Fruit fly (Drosophila melanogaster) whole organism, wandering third instar larva: Measurements from ENCODE around the gene ND-13A.

ENCODE experiments used
- CG9705 ChIP-seq: fragments of 200-800 bp; sonication (Bioruptor generic); optimal IDR thresholded peaks from 2 replicates; lab custom pipeline; 2018; ENCODE audit warnings: missing biosample characterization, mild to moderate bottlenecking, missing genetic modification characterization
- CrebA ChIP-seq: fragments of 200-800 bp; sonication (Bioruptor generic); optimal IDR thresholded peaks from 2 replicates; lab custom pipeline; 2016; ENCODE audit warnings: missing biosample characterization, mild to moderate bottlenecking, missing genetic modification characterization, borderline replicate concordance
- Dif ChIP-seq: fragments of 200-275, 200-300 bp; sonication (Bioruptor generic); optimal IDR thresholded peaks from 2 replicates; lab custom pipeline; 2018; ENCODE audit warnings: missing biosample characterization, missing genetic modification characterization; ENCODE audit not compliant: partially characterized antibody
- GATAd ChIP-seq: sonication (Bioruptor generic); optimal IDR thresholded peaks from 2 replicates; lab custom pipeline; 2016; ENCODE audit warnings: missing biosample characterization, missing genetic modification characterization
- HLH106 ChIP-seq: fragments of 200-800 bp; optimal IDR thresholded peaks from 3 replicates; lab custom pipeline; 2019; ENCODE audit warnings: missing biosample characterization, mild to moderate bottlenecking, missing genetic modification characterization, moderate library complexity
- Hnf4 ChIP-seq: fragments of 200-800 bp; sonication (Bioruptor generic); optimal IDR thresholded peaks from 2 replicates; lab custom pipeline; 2016; ENCODE audit warnings: missing biosample characterization, mild to moderate bottlenecking, missing genetic modification characterization
- Hr83 ChIP-seq: fragments of 200-300 bp; sonication (Bioruptor generic); optimal IDR thresholded peaks from 2 replicates; lab custom pipeline; 2016; ENCODE audit warnings: missing biosample characterization, mild to moderate bottlenecking, missing genetic modification characterization, moderate library complexity; ENCODE audit not compliant: poor library complexity, severe bottlenecking
- Jra ChIP-seq: sonication (Bioruptor generic); optimal IDR thresholded peaks from 2 replicates; lab custom pipeline; 2016; ENCODE audit warnings: missing biosample characterization, missing genetic modification characterization
- Mio ChIP-seq: sonication (Bioruptor generic); optimal IDR thresholded peaks from 2 replicates; lab custom pipeline; 2016; ENCODE audit warnings: missing biosample characterization, missing genetic modification characterization
- Myc ChIP-seq: fragments of >200 bp; optimal IDR thresholded peaks from 2 replicates; lab custom pipeline; 2017
- N ChIP-seq: fragments of >200 bp; optimal IDR thresholded peaks from 2 replicates; lab custom pipeline; 2018; ENCODE audit warnings: missing biosample characterization, missing external identifiers, missing genetic modification characterization
- Rel ChIP-seq, 2 experiments: fragments of 200-800 bp; sonication (Bioruptor generic) in 1 of 2; optimal IDR thresholded peaks; 2 replicates in 1 of 2; 3 replicates in 1 of 2; lab custom pipeline; 2016 to 2019; ENCODE audit warnings: mild to moderate bottlenecking in 2 of 2, missing biosample characterization in 2 of 2, missing genetic modification characterization in 2 of 2, moderate library complexity in 1 of 2
- Sp1 ChIP-seq: fragments of 200-800 bp; sonication (Bioruptor generic); optimal IDR thresholded peaks from 3 replicates; lab custom pipeline; 2019; ENCODE audit warnings: missing biosample characterization, mild to moderate bottlenecking, missing genetic modification characterization, moderate library complexity
- br ChIP-seq: fragments of 200-800 bp; sonication (Bioruptor generic); optimal IDR thresholded peaks from 2 replicates; lab custom pipeline; 2016; ENCODE audit warnings: missing biosample characterization, missing genetic modification characterization
- brk ChIP-seq: fragments of 200-800 bp; sonication (Bioruptor generic); optimal IDR thresholded peaks from 2 replicates; lab custom pipeline; 2016; ENCODE audit warnings: missing biosample characterization, mild to moderate bottlenecking, missing genetic modification characterization
- dl ChIP-seq, 2 experiments: fragments of 175-275, 200-275 bp in 1 of 2; fragments of 200-275 bp in 1 of 2; sonication (Bioruptor generic); optimal IDR thresholded peaks; lab custom pipeline; 2018; ENCODE audit warnings: mild to moderate bottlenecking in 2 of 2, missing biosample characterization in 2 of 2, missing genetic modification characterization in 2 of 2, moderate library complexity in 2 of 2; ENCODE audit not compliant: partially characterized antibody in 2 of 2, insufficient read depth in 1 of 2
- dmrt93B ChIP-seq: fragments of 200-800 bp; sonication (Bioruptor generic); optimal IDR thresholded peaks from 2 replicates; lab custom pipeline; 2018; ENCODE audit warnings: missing biosample characterization, mild to moderate bottlenecking, missing genetic modification characterization
- dsf ChIP-seq: sonication (Bioruptor generic); optimal IDR thresholded peaks from 2 replicates; lab custom pipeline; 2016; ENCODE audit warnings: missing biosample characterization, missing genetic modification characterization, borderline replicate concordance
- ey ChIP-seq: fragments of 200-800 bp; sonication (Bioruptor generic); optimal IDR thresholded peaks from 2 replicates; lab custom pipeline; 2016; ENCODE audit warnings: missing biosample characterization, missing genetic modification characterization
- foxo ChIP-seq, 2 experiments: fragments of 200-800 bp; sonication (Bioruptor generic); optimal IDR thresholded peaks; 2 replicates in 1 of 2; 3 replicates in 1 of 2; lab custom pipeline; 2016 to 2017; ENCODE audit warnings: missing biosample characterization in 2 of 2, missing genetic modification characterization in 2 of 2
- fru ChIP-seq: fragments of 200-800 bp; sonication (Bioruptor generic); optimal IDR thresholded peaks from 3 replicates; lab custom pipeline; 2016; ENCODE audit warnings: missing biosample characterization, mild to moderate bottlenecking, missing genetic modification characterization
- h ChIP-seq: fragments of 200-800 bp; sonication (Bioruptor generic); optimal IDR thresholded peaks from 3 replicates; lab custom pipeline; 2016; ENCODE audit warnings: missing biosample characterization, mild to moderate bottlenecking, missing genetic modification characterization
- lola ChIP-seq: fragments of >200 bp; optimal IDR thresholded peaks from 2 replicates; lab custom pipeline; 2017; ENCODE audit warnings: missing biosample characterization, missing genetic modification characterization
- pan ChIP-seq: fragments of >200 bp; optimal IDR thresholded peaks from 2 replicates; lab custom pipeline; 2017
- psq ChIP-seq: fragments of 200-800 bp; sonication (Bioruptor generic); optimal IDR thresholded peaks from 3 replicates; lab custom pipeline; 2017; ENCODE audit warnings: missing biosample characterization, mild to moderate bottlenecking, missing genetic modification characterization, moderate library complexity
- rgr ChIP-seq: fragments of 200-800 bp; sonication (Bioruptor generic); optimal IDR thresholded peaks from 3 replicates; lab custom pipeline; 2016; ENCODE audit warnings: missing biosample characterization, mild to moderate bottlenecking, missing genetic modification characterization
- sage ChIP-seq: fragments of 200-800 bp; sonication (Bioruptor generic); optimal IDR thresholded peaks from 2 replicates; lab custom pipeline; 2016; ENCODE audit warnings: missing biosample characterization, mild to moderate bottlenecking, missing genetic modification characterization
- sv ChIP-seq: fragments of 200-800 bp; sonication (Bioruptor generic); optimal IDR thresholded peaks from 3 replicates; lab custom pipeline; 2016; ENCODE audit warnings: missing biosample characterization, missing genetic modification characterization
- usp ChIP-seq: fragments of >200 bp; optimal IDR thresholded peaks from 2 replicates; lab custom pipeline; 2017; ENCODE audit warnings: missing biosample characterization, missing genetic modification characterization
- woc ChIP-seq: sonication (Bioruptor generic); optimal IDR thresholded peaks from 2 replicates; lab custom pipeline; 2016; ENCODE audit warnings: missing biosample characterization, mild to moderate bottlenecking, missing genetic modification characterization

ND-13A gene

DNA sequence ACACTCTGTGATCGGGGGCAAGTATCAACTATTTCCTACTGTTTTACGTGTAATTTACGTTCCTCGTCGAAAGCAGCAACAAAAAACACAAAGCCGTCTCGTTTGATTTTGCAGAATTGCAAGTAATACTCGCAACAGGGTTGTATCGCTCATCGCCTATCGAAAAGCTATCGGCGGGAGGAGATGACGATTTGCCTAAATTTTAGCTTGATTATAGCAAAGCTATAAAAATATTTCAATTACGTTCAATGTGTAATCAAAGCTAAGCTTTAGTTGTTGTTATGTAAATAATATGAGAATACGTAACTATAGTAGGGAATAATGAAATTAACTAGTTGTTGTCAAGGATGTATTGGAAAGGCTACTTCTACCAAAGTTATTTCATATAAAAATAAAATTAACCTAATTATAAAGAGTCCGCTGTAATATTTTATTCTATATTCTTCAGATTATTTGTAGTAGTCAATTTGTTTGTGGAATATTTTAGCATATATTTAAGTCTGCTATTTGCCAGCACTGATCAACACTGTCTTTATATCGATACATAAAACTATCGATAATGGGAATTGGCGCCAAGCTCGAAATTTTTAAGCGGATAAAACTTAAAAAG is 40.3 kb downstream of the ND-13A start, which contains the start of gene Rpn11:
Rpn11 (minus strand) TSS at position 146 of the 610 bp plus-strand sequence.
- peak in 1 of 2 experiments; percentile 74 for TF ChIP-seq foxo (GFP tag; optimal IDR thresholded peaks at IDR 0.05; lab: Kevin White, UChicago)
- TF ChIP-seq dmrt93B = peak; percentile 39
- peak; percentile 10 for TF ChIP-seq Hnf4 (GFP tag; lab: Kevin White, UChicago)
- TF ChIP-seq psq (GFP tag; lab: Kevin White, UChicago) = peak; percentile 41
- TF ChIP-seq Myc (lab: Kevin White, UChicago) = peak; percentile 91
- TF ChIP-seq HLH106 = peak; percentile 69
- no peak for TF ChIP-seq usp (GFP tag; lab: Kevin White, UChicago)
- peak; percentile 42 for TF ChIP-seq rgr (GFP tag; lab: Kevin White, UChicago)
- peak; percentile 8 for TF ChIP-seq ey (GFP tag; lab: Kevin White, UChicago)
- no peak for TF ChIP-seq GATAd (GFP tag; lab: Kevin White, UChicago)
- TF ChIP-seq br = peak; percentile 43
- TF ChIP-seq woc = peak; percentile 81
- TF ChIP-seq CrebA (GFP tag; lab: Kevin White, UChicago) = no peak
- TF ChIP-seq h (GFP tag; lab: Kevin White, UChicago) = peak; percentile 69
- TF ChIP-seq Mio (GFP tag; lab: Kevin White, UChicago) = no peak
- peak; percentile 26 for TF ChIP-seq sv (GFP tag; lab: Kevin White, UChicago)
- peak; percentile 66 for TF ChIP-seq Jra (GFP tag; lab: Kevin White, UChicago)
- TF ChIP-seq CG9705 (GFP tag; lab: Kevin White, UChicago) = peak; percentile 43
- peak; percentile 54 for TF ChIP-seq brk
- TF ChIP-seq dsf (GFP tag; lab: Kevin White, UChicago) = no peak
- TF ChIP-seq Sp1 (GFP tag; lab: Kevin White, UChicago) = peak; percentile 73
- peak; percentile 66 for TF ChIP-seq fru (GFP tag; lab: Kevin White, UChicago)
- peak; percentile 5 for TF ChIP-seq Hr83

DNA sequence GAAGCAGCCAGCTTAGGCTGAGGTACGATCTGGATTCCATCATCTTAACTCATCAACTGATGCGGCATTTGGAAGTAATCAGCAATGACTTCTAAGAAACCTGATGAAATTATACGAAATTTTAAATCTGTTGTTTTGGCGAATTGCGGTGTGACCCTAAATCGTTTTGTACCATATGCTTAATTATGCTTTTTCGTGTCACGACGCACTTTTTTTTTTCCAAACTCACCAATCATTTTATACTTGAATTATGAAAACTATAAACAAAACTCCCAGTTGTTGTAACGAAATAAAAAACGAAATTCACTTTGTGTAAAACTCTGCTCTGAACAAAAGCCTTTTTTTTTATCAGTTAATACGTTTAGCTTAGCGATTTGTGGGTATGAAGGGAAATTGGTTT is 42.0 kb downstream of the ND-13A start, which contains the start of gene Nepl3:
Nepl3 (minus strand) TSS at position 155 of the 400 bp plus-strand sequence.
- TF ChIP-seq h (GFP tag; lab: Kevin White, UChicago) (no peak), foxo (GFP tag; optimal IDR thresholded peaks at IDR 0.05; lab: Kevin White, UChicago) (no peak), rgr (GFP tag; lab: Kevin White, UChicago) (no peak), HLH106 (no peak), woc (peak; percentile 8)

DNA sequence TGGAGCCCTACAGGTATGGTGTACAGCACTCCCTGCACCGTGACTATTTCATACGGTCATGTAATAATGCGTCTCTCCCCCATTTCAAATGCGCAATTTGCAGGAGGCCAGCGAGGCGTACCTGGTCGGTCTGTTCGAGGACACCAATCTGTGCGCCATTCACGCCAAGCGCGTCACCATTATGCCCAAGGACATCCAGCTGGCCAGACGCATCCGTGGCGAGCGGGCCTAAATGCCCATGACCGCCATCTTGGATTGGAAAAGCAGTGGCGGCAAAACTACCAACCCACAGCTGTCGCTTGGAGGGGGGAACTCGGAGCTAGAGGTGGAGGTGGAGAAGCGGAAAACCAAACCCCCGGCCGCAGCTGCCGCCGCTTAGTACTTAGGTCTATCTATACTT is 44.6 kb downstream of the ND-13A start:
- TF ChIP-seq rgr (GFP tag; lab: Kevin White, UChicago) (no peak), ey (GFP tag; lab: Kevin White, UChicago) (no peak), CrebA (GFP tag; lab: Kevin White, UChicago) (no peak), lola (GFP tag; lab: Kevin White, UChicago) (no peak), Dif (GFP tag; lab: Kevin White, UChicago) (no peak), Myc (lab: Kevin White, UChicago) (no peak), h (GFP tag; lab: Kevin White, UChicago) (no peak), sage (GFP tag; lab: Kevin White, UChicago) (no peak), pan (lab: Kevin White, UChicago) (no peak), woc (no peak), dsf (GFP tag; lab: Kevin White, UChicago) (no peak), dl (GFP tag; optimal IDR thresholded peaks at IDR 0.05; lab: Kevin White, UChicago; ENCODE audit: insufficient read depth in 1 of 2, partially characterized antibody in 2 of 2) (no peak)

DNA sequence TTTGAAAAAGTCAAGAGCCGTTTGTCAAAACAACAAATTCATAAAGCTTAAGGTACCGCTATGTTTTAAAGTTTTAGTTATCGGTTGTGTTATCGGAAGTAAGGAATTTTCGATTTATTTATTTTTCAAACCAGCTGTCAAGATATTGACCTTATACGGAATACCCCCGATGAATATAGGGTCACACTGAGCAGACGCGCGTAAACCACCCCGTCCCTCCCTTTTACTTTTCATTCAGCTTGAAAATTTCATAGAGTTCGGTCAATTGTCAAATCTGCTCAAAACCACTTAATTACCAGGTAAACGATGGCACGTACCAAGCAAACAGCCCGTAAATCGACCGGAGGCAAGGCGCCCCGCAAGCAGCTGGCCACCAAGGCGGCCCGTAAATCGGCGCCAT is 45.1 kb downstream of the ND-13A start, which contains the start of the genes CG14036 and His3.3A:
CG14036 (minus strand) TSS at position 64 of the 400 bp plus-strand sequence.
His3.3A (plus strand) TSS at position 106 of the 400 bp plus-strand sequence.
- TF ChIP-seq N (GFP tag; lab: Kevin White, UChicago) (no peak), Rel (GFP tag; optimal IDR thresholded peaks at IDR 0.05; lab: Kevin White, UChicago) (no peak), Rel (tag; optimal IDR thresholded peaks at IDR 0.05; lab: Kevin White, UChicago) (peak; percentile 75), Myc (lab: Kevin White, UChicago) (peak; percentile 13), foxo (GFP tag; optimal IDR thresholded peaks at IDR 0.05; lab: Kevin White, UChicago) (peak in 1 of 2 experiments; percentile 18), Sp1 (GFP tag; lab: Kevin White, UChicago) (peak; percentile 4), rgr (GFP tag; lab: Kevin White, UChicago) (peak; percentile 30), usp (GFP tag; lab: Kevin White, UChicago) (no peak), h (GFP tag; lab: Kevin White, UChicago) (peak; percentile 13)
